Worm (Caenorhabditis elegans) whole organism, late embryonic: ENCODE measurements around the gene sinh-1.

Experiments
- T23F11.4 ChIP-seq: fragments of 200-800 bp; sonication (Bioruptor generic); optimal IDR thresholded peaks from 2 replicates; lab custom pipeline; 2018; ENCODE audit warnings: mild to moderate bottlenecking, missing genetic modification characterization, missing compliant biosample characterization
- ama-1 ChIP-seq: fragments of 150-350 bp; optimal IDR thresholded peaks from 2 replicates; lab custom pipeline; 2014
- ets-4 ChIP-seq: sonication (generic microtip); optimal IDR thresholded peaks from 2 replicates; lab custom pipeline; 2016; ENCODE audit warnings: missing genetic modification characterization, missing compliant biosample characterization
- eyg-1 ChIP-seq: sonication (generic microtip); optimal IDR thresholded peaks from 2 replicates; lab custom pipeline; 2016; ENCODE audit warnings: missing genotype, missing genetic modification characterization, missing compliant biosample characterization
- fkh-10 ChIP-seq: fragments of 150-350 bp; optimal IDR thresholded peaks from 2 replicates; lab custom pipeline; 2014; ENCODE audit warnings: missing biosample characterization, missing genetic modification reagents, missing genetic modification characterization
- hlh-13 ChIP-seq: fragments of 200-800 bp; sonication (Bioruptor generic); optimal IDR thresholded peaks from 2 replicates; lab custom pipeline; 2018; ENCODE audit warnings: mild to moderate bottlenecking, missing genetic modification characterization, missing compliant biosample characterization
- hlh-30 ChIP-seq: sonication (generic microtip); optimal IDR thresholded peaks from 2 replicates; lab custom pipeline; 2017; ENCODE audit warnings: antibody characterized with exemption, missing genetic modification characterization, missing compliant biosample characterization; ENCODE audit not compliant: insufficient read depth
- lim-6 ChIP-seq: sonication (generic microtip); optimal IDR thresholded peaks from 2 replicates; lab custom pipeline; 2016; ENCODE audit warnings: missing genetic modification characterization, missing compliant biosample characterization
- nhr-11 ChIP-seq: fragments of 150-350 bp; optimal IDR thresholded peaks from 2 replicates; lab custom pipeline; 2014; ENCODE audit warnings: missing biosample characterization, missing genetic modification characterization
- unc-86 ChIP-seq: sonication (generic microtip); optimal IDR thresholded peaks from 2 replicates; lab custom pipeline; 2016; ENCODE audit warnings: missing genetic modification characterization, missing compliant biosample characterization

DNA sequence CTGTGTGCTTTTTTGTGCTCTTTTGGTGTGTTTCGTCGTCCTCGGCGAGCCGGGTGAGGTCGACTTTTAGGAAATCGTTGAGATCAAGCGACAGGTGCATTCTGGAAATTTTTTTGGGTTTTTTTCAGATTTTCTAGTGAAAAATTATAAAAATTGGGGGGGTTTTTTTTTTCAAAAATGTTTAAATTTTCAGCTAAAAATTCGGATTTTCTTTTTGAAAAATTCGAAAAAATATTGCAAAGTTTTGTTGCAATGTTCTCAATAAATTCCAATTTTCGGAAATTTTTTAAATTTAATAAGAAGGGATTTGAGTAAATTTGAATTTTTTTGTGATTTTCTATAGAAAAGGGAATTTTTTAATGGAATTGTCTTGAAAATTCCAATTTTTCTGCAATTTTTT is 46.8 kb downstream of the sinh-1 start, which contains the start of gene Y57A10A.27:
- no peak for TF ChIP-seq ama-1
- TF ChIP-seq fkh-10 (GFP tag; lab: Kevin White, UChicago): no peak
- TF ChIP-seq hlh-13: no peak
- no peak for TF ChIP-seq nhr-11 (tag; lab: Kevin White, UChicago)
- TF ChIP-seq ets-4 (tag; lab: Kevin White, UChicago): no peak
- no peak for TF ChIP-seq unc-86 (tag; lab: Kevin White, UChicago)
- no peak for TF ChIP-seq lim-6
- TF ChIP-seq hlh-30 (tag; lab: Kevin White, UChicago): no peak
- TF ChIP-seq eyg-1 (tag; lab: Kevin White, UChicago): no peak
- TF ChIP-seq T23F11.4 (GFP tag; lab: Kevin White, UChicago): no peak
